Fruit fly (Drosophila melanogaster) whole organism, pupa: ENCODE results near the gene CG11693.

Experiments used
- CG10348 ChIP-seq: fragments of 200-800 bp; sonication (Bioruptor generic); IDR thresholded peaks from 2 replicates; pipeline ENCODE4 v1.3.6; 2022; ENCODE audit warnings: missing biosample characterization, missing genetic modification characterization
- CG12605 ChIP-seq: fragments of 200-800 bp; sonication (Bioruptor generic); IDR thresholded peaks from 2 replicates; pipeline ENCODE4 v1.3.6; 2022; ENCODE audit warnings: missing biosample characterization, missing genetic modification characterization
- CG13204 ChIP-seq: fragments of 200-800 bp; sonication (Bioruptor generic); optimal IDR thresholded peaks from 2 replicates; lab custom pipeline; 2018; ENCODE audit warnings: missing biosample characterization, mild to moderate bottlenecking, missing genetic modification characterization, moderate library complexity
- CG14655 ChIP-seq: fragments of 200-800 bp; sonication (Bioruptor generic); optimal IDR thresholded peaks from 3 replicates; lab custom pipeline; 2017; ENCODE audit warnings: mild to moderate bottlenecking, missing biosample characterization, missing genetic modification reagents, missing genetic modification characterization
- CG15710 ChIP-seq: fragments of 200-800 bp; sonication (Bioruptor generic); optimal IDR thresholded peaks from 2 replicates; lab custom pipeline; 2018; ENCODE audit warnings: missing biosample characterization, mild to moderate bottlenecking, missing genetic modification characterization, moderate library complexity
- CG17806 ChIP-seq: fragments of 200-800 bp; sonication (Bioruptor generic); optimal IDR thresholded peaks from 2 replicates; lab custom pipeline; 2018; ENCODE audit warnings: missing biosample characterization, mild to moderate bottlenecking, missing genetic modification characterization, moderate library complexity
- CG32121 ChIP-seq: fragments of 200-800 bp; sonication (Bioruptor generic); IDR thresholded peaks from 2 replicates; pipeline ENCODE4 v1.3.6; 2022; ENCODE audit warnings: missing biosample characterization, missing genetic modification characterization
- CG34367 ChIP-seq: fragments of 200-800 bp; sonication (Bioruptor generic); optimal IDR thresholded peaks from 2 replicates; lab custom pipeline; 2018; ENCODE audit warnings: missing biosample characterization, mild to moderate bottlenecking, missing genetic modification characterization
- CG4496 ChIP-seq: fragments of 200-800 bp; sonication (Bioruptor generic); IDR thresholded peaks from 3 replicates; pipeline ENCODE4 v1.3.6; 2022; ENCODE audit warnings: missing biosample characterization, missing genetic modification characterization
- CG8159 ChIP-seq: fragments of 200-800 bp; sonication (Bioruptor generic); optimal IDR thresholded peaks from 3 replicates; lab custom pipeline; 2018; ENCODE audit warnings: missing biosample characterization, mild to moderate bottlenecking, missing genetic modification characterization, moderate library complexity
- CG8301 ChIP-seq: fragments of 200-800 bp; sonication (Bioruptor generic); optimal IDR thresholded peaks from 2 replicates; lab custom pipeline; 2018; ENCODE audit warnings: missing biosample characterization, mild to moderate bottlenecking, missing genetic modification characterization
- CG9948 ChIP-seq: fragments of 200-800 bp; sonication (Bioruptor generic); optimal IDR thresholded peaks from 2 replicates; lab custom pipeline; 2018; ENCODE audit warnings: missing biosample characterization, mild to moderate bottlenecking, missing genetic modification characterization, moderate library complexity
- D1 ChIP-seq: fragments of 200-800 bp; sonication (Bioruptor generic); optimal IDR thresholded peaks from 2 replicates; lab custom pipeline; 2018; ENCODE audit warnings: missing biosample characterization, mild to moderate bottlenecking, missing genetic modification characterization, moderate library complexity
- EcR ChIP-seq: fragments of 200-800 bp; sonication (Bioruptor generic); optimal IDR thresholded peaks from 3 replicates; lab custom pipeline; 2019; ENCODE audit warnings: missing biosample characterization, missing genetic modification characterization, mild to moderate bottlenecking, moderate library complexity, missing genetic modification reagents
- Ets98B ChIP-seq: fragments of 200-800 bp; sonication (Bioruptor generic); IDR thresholded peaks from 2 replicates; pipeline ENCODE4 v1.3.6; 2022; ENCODE audit warnings: missing biosample characterization, missing genetic modification characterization
- Pif1A ChIP-seq: fragments of 200-800 bp; sonication (Bioruptor generic); optimal IDR thresholded peaks from 3 replicates; lab custom pipeline; 2016; ENCODE audit warnings: missing biosample characterization, missing genetic modification characterization
- Pif1B ChIP-seq: fragments of 200-800 bp; sonication (Bioruptor generic); optimal IDR thresholded peaks from 3 replicates; lab custom pipeline; 2016; ENCODE audit warnings: missing biosample characterization, missing genetic modification characterization
- Snoo ChIP-seq: fragments of 200-800 bp; sonication (Bioruptor generic); optimal IDR thresholded peaks from 3 replicates; lab custom pipeline; 2017; ENCODE audit warnings: missing biosample characterization, mild to moderate bottlenecking, missing genetic modification characterization, inconsistent platforms
- fd96Ca ChIP-seq: fragments of 200-800 bp; sonication (Bioruptor generic); IDR thresholded peaks from 3 replicates; pipeline ENCODE4 v1.3.6; 2022; ENCODE audit warnings: missing biosample characterization, missing genetic modification characterization
- gl ChIP-seq: fragments of 200-800 bp; sonication (Bioruptor generic); optimal IDR thresholded peaks from 2 replicates; lab custom pipeline; 2018; ENCODE audit warnings: missing biosample characterization, mild to moderate bottlenecking, missing genetic modification characterization
- rn ChIP-seq: fragments of 200-800 bp; sonication (Bioruptor generic); IDR thresholded peaks from 2 replicates; pipeline ENCODE4 v1.3.6; 2022; ENCODE audit warnings: missing biosample characterization, missing genetic modification characterization

Gene CG11693

dm6 chr3R:8316344-8317105 lies 5.9 kb upstream of the CG11693 start, which contains the start of gene Coq2:
TSS of gene Coq2 (minus strand) at chr3R:8316543.
- TF ChIP-seq Ets98B (GFP tag; lab: Robert Waterston, UW) (no peak), CG9948 (tag; lab: Kevin White, UChicago) (no peak), CG8301 (tag; lab: Kevin White, UChicago) (no peak), CG32121 (GFP tag; lab: Robert Waterston, UW) (no peak), fd96Ca (GFP tag; lab: Robert Waterston, UW) (no peak), CG12605 (GFP tag; lab: Robert Waterston, UW) (no peak), CG8159 (tag; lab: Kevin White, UChicago) (no peak), Pif1B (no peak), CG10348 (GFP tag; lab: Robert Waterston, UW) (no peak), EcR (GFP tag; lab: Kevin White, UChicago) (no peak)
- TF ChIP-seq, all 21 proteins: peak for 0

dm6 chr3R:8313038-8313437 lies 2.5 kb upstream of the CG11693 start, which contains the start of gene CG7483:
TSS of gene CG7483 (plus strand) at chr3R:8313208.
- TF ChIP-seq fd96Ca (GFP tag; lab: Robert Waterston, UW) (no peak), Ets98B (GFP tag; lab: Robert Waterston, UW) (no peak), CG8301 (tag; lab: Kevin White, UChicago) (no peak), Pif1B (no peak), CG32121 (GFP tag; lab: Robert Waterston, UW) (no peak), CG4496 (GFP tag; lab: Robert Waterston, UW) (no peak), CG14655 (GFP tag; lab: Kevin White, UChicago) (no peak), CG34367 (tag; lab: Kevin White, UChicago) (no peak), CG8159 (tag; lab: Kevin White, UChicago) (no peak), CG9948 (tag; lab: Kevin White, UChicago) (no peak)

dm6 chr3R:8312037-8312436 lies 1.5 kb upstream of the CG11693 start, which contains the start of the genes CG11694 and CG11698:
TSS of gene CG11694 (minus strand) at chr3R:8312137.
TSS of gene CG11698 (plus strand) at chr3R:8312188.
- TF ChIP-seq CG14655 (GFP tag; lab: Kevin White, UChicago) (no peak), CG9948 (tag; lab: Kevin White, UChicago) (no peak), CG10348 (GFP tag; lab: Robert Waterston, UW) (no peak), Ets98B (GFP tag; lab: Robert Waterston, UW) (no peak), Snoo (tag; lab: Kevin White, UChicago) (no peak), CG32121 (GFP tag; lab: Robert Waterston, UW) (no peak), D1 (tag; lab: Kevin White, UChicago) (no peak), CG4496 (GFP tag; lab: Robert Waterston, UW) (no peak), Pif1A (GFP tag; lab: Kevin White, UChicago) (no peak), CG13204 (GFP tag; lab: Kevin White, UChicago) (no peak), CG8159 (tag; lab: Kevin White, UChicago) (no peak), EcR (GFP tag; lab: Kevin White, UChicago) (no peak), Pif1B (no peak), CG17806 (tag; lab: Kevin White, UChicago) (no peak), CG34367 (tag; lab: Kevin White, UChicago) (no peak), gl (tag; lab: Kevin White, UChicago) (no peak), rn (GFP tag; lab: Robert Waterston, UW) (no peak), CG12605 (GFP tag; lab: Robert Waterston, UW) (no peak), fd96Ca (GFP tag; lab: Robert Waterston, UW) (no peak), CG8301 (tag; lab: Kevin White, UChicago) (no peak)

dm6 chr3R:8308515-8308959 lies 2.0 kb downstream of the CG11693 start, which contains the start of gene tex:
TSS of gene tex (minus strand) at chr3R:8308645.
- TF ChIP-seq CG32121 (GFP tag; lab: Robert Waterston, UW) (no peak), Pif1A (GFP tag; lab: Kevin White, UChicago) (no peak), CG9948 (tag; lab: Kevin White, UChicago) (no peak)

dm6 chr3R:8307283-8307682 lies 3.3 kb downstream of the CG11693 start:
- TF ChIP-seq Pif1A (GFP tag; lab: Kevin White, UChicago) = no peak
- TF ChIP-seq CG4496 (GFP tag; lab: Robert Waterston, UW) = no peak
- no peak for TF ChIP-seq CG17806 (tag; lab: Kevin White, UChicago)
- no peak for TF ChIP-seq CG8159 (tag; lab: Kevin White, UChicago)
- no peak for TF ChIP-seq CG9948 (tag; lab: Kevin White, UChicago)
- TF ChIP-seq CG34367 (tag; lab: Kevin White, UChicago) = no peak
- no peak for TF ChIP-seq D1 (tag; lab: Kevin White, UChicago)
- no peak for TF ChIP-seq CG12605 (GFP tag; lab: Robert Waterston, UW)
- TF ChIP-seq Pif1B = no peak
- TF ChIP-seq CG14655 (GFP tag; lab: Kevin White, UChicago) = no peak
- TF ChIP-seq EcR (GFP tag; lab: Kevin White, UChicago) = no peak
- TF ChIP-seq rn (GFP tag; lab: Robert Waterston, UW) = no peak

dm6 chr3R:8306927-8307261 lies 3.7 kb downstream of the CG11693 start:
- TF ChIP-seq Pif1B (no peak), Pif1A (GFP tag; lab: Kevin White, UChicago) (no peak), CG12605 (GFP tag; lab: Robert Waterston, UW) (no peak), CG9948 (tag; lab: Kevin White, UChicago) (no peak), CG14655 (GFP tag; lab: Kevin White, UChicago) (no peak), CG34367 (tag; lab: Kevin White, UChicago) (no peak), CG17806 (tag; lab: Kevin White, UChicago) (no peak), CG8301 (tag; lab: Kevin White, UChicago) (no peak), Snoo (tag; lab: Kevin White, UChicago) (no peak), CG15710 (tag; lab: Kevin White, UChicago) (no peak), gl (tag; lab: Kevin White, UChicago) (no peak), CG8159 (tag; lab: Kevin White, UChicago) (no peak), CG4496 (GFP tag; lab: Robert Waterston, UW) (no peak), D1 (tag; lab: Kevin White, UChicago) (no peak), CG13204 (GFP tag; lab: Kevin White, UChicago) (no peak), Ets98B (GFP tag; lab: Robert Waterston, UW) (no peak)
